Fruit fly (Drosophila melanogaster): ENCODE results near the gene cher.

- TF ChIP-seq CTCF (optimal IDR thresholded peaks at IDR 0.05) (no peak), CG8478 (optimal IDR thresholded peaks at IDR 0.05) (no peak)
These were observed 71.6 kb downstream of the cher start, which contains the start of gene Dad for dm6 chr3R:17053415-17054177.

All from S2 (cell line).